Worm (Caenorhabditis elegans): ENCODE measurements around the gene F46F5.1.

F46F5.1 gene

DNA sequence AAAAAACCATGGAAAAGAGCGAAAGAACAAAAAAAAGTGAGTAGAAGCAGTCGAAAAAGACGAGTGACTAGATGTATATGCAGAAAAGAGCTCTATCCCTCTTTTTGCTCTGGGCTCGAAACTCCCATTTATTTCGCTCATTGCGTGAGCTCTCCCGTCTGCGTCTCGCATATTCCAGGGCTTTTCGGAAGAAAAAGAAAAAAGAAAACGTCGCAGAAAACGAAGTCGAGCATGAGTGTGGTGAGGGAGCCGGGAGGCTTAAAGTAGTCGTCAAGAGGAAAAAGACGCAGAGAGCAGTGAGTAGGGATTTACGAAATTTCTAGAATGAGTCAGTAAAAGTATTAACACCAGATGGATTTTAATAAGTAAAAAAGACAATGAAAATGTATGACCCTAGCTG is 31.9 kb downstream of the F46F5.1 start (continued):
- TF ChIP-seq lin-35 (GFP tag; optimal IDR thresholded peaks at IDR 0.05) (peak in 1 of 2 experiments; percentile 38), nhr-11 (tag; optimal IDR thresholded peaks at IDR 0.05) (no peak), mab-9 (GFP tag; IDR thresholded peaks at IDR 0.05) (0 out of 2 replicates have a peak, but pooled peaks have one; percentile 42), unc-62 (GFP tag; optimal IDR thresholded peaks at IDR 0.05) (no peak), aly-2 (tag; optimal IDR thresholded peaks at IDR 0.05) (no peak), ama-1 (optimal IDR thresholded peaks at IDR 0.05) (no peak), egl-27 (tag; optimal IDR thresholded peaks at IDR 0.05) (no peak), dpl-1 (GFP tag; optimal IDR thresholded peaks at IDR 0.05) (peak in 1 of 3 experiments; percentile 40), nhr-12 (tag; optimal IDR thresholded peaks at IDR 0.05) (no peak), ceh-90 (tag; optimal IDR thresholded peaks at IDR 0.05) (no peak), unc-86 (tag; optimal IDR thresholded peaks at IDR 0.05) (peak; percentile 35), vab-15 (tag; optimal IDR thresholded peaks at IDR 0.05) (no peak), efl-1 (optimal IDR thresholded peaks at IDR 0.05) (peak; percentile 33 to 35), efl-1 (GFP tag; optimal IDR thresholded peaks at IDR 0.05 in 1 of 2) (peak in 1 of 2 experiments; percentile 81), pqm-1 (tag; optimal IDR thresholded peaks at IDR 0.05) (no peak), Y116A8C.19 (tag; optimal IDR thresholded peaks at IDR 0.05; ENCODE audit: borderline replicate concordance) (no peak), ceh-8 (GFP tag; optimal IDR thresholded peaks at IDR 0.05) (no peak), hpl-2 (GFP tag; optimal IDR thresholded peaks at IDR 0.05) (no peak), nhr-85 (tag) (no peak), ztf-4 (tag; optimal IDR thresholded peaks at IDR 0.05) (no peak), ets-5 (GFP tag; IDR thresholded peaks at IDR 0.05) (no peak), nhr-77 (tag; optimal IDR thresholded peaks at IDR 0.05) (no peak), fkh-10 (GFP tag; optimal IDR thresholded peaks at IDR 0.05) (peak; percentile 61), jun-1 (tag; optimal IDR thresholded peaks at IDR 0.05) (no peak), aha-1 (tag; optimal IDR thresholded peaks at IDR 0.05) (no peak), fkh-8 (tag; optimal IDR thresholded peaks at IDR 0.05) (peak; percentile 90), ces-1 (GFP tag; optimal IDR thresholded peaks at IDR 0.05) (no peak), nhr-19 (GFP tag; conservative IDR thresholded peaks at IDR 0.05) (no peak; the same call in 1 of the 2 replicates), nhr-28 (tag; optimal IDR thresholded peaks at IDR 0.05) (no peak), C34B4.2 (tag; optimal IDR thresholded peaks at IDR 0.05) (no peak), pag-3 (tag; optimal IDR thresholded peaks at IDR 0.05; ENCODE audit: borderline replicate concordance, insufficient read depth) (no peak), ceh-88 (GFP tag; IDR thresholded peaks at IDR 0.05) (no peak)

DNA sequence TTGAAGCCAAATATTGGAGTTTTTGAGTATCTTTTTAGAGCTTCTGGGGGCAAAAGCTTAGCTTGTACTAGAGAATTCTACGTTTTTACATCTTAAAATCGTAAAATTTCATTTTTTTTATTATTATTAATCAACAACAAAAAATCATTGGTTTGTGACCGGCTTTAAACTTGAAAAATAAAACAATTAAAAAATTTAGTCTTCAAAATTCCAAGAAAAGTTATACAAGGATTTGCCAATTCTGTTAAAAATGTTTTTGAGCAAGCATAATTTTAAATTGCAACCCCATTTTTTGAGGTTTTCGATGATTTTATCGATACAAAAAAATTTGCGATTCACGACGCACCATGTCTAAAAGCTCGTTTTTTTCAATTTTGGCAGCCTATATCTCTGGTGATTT is 34.5 kb downstream of the F46F5.1 start:
- no peak for TF ChIP-seq lin-15B (tag; optimal IDR thresholded peaks at IDR 0.05)
- no peak for TF ChIP-seq zag-1 (tag; optimal IDR thresholded peaks at IDR 0.05)
- no peak for TF ChIP-seq pqm-1 (tag; optimal IDR thresholded peaks at IDR 0.05)
- no peak for TF ChIP-seq mab-9 (GFP tag; IDR thresholded peaks at IDR 0.05)
- no peak for TF ChIP-seq snpc-4 (tag; optimal IDR thresholded peaks at IDR 0.05)
- no peak for TF ChIP-seq nhr-77 (tag; optimal IDR thresholded peaks at IDR 0.05)
- no peak for TF ChIP-seq tlp-1 (tag; optimal IDR thresholded peaks at IDR 0.05)
- no peak for TF ChIP-seq pag-3 (tag; optimal IDR thresholded peaks at IDR 0.05; ENCODE audit: borderline replicate concordance, insufficient read depth)
- no peak for TF ChIP-seq nhr-20 (tag; optimal IDR thresholded peaks at IDR 0.05)
- no peak for TF ChIP-seq C34B4.2 (tag; optimal IDR thresholded peaks at IDR 0.05)
- no peak for TF ChIP-seq nhr-19 (GFP tag; conservative IDR thresholded peaks at IDR 0.05)
- no peak for TF ChIP-seq unc-86 (tag; optimal IDR thresholded peaks at IDR 0.05)
- TF ChIP-seq fkh-8 (tag; optimal IDR thresholded peaks at IDR 0.05): no peak
- TF ChIP-seq Y116A8C.19 (tag; optimal IDR thresholded peaks at IDR 0.05; ENCODE audit: borderline replicate concordance): no peak

DNA sequence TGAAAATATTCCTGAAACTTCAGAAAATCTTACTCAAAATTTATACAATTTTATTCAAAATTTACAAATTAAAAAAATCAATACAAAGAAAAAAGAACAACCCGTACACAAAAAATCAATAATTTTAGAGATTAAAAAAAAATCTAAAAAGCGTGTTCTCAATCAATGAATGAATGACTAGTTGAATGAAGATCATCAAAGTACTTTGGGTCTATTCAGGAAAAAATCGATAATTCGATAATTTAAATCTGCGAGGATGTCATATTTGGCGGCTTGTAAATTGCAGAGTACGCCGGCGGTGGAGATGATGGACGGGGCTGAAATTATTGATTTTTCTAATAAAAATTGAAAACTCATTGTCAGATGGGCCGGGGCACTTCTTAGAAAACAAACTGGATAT is 35.6 kb downstream of the F46F5.1 start:
- TF ChIP-seq Y116A8C.19 (tag; optimal IDR thresholded peaks at IDR 0.05; ENCODE audit: borderline replicate concordance) (no peak), elt-2 (tag; optimal IDR thresholded peaks at IDR 0.05) (no peak), lin-14 (GFP tag; optimal IDR thresholded peaks at IDR 0.05) (no peak), lin-35 (GFP tag; optimal IDR thresholded peaks at IDR 0.05) (no peak), hpl-2 (GFP tag; optimal IDR thresholded peaks at IDR 0.05) (no peak), unc-98 (GFP tag; IDR thresholded peaks at IDR 0.05) (no peak)

All from whole organism, L1 larva.